Worm (Caenorhabditis elegans) whole organism, L4 larva: Measurements from ENCODE around the gene clec-41.
A peak's percentile ranks its signal among the peaks of the same experiment; 100 is the strongest.

Source experiments
- D1046.2 ChIP-seq: fragments of 200-800 bp; sonication (Bioruptor generic); IDR thresholded peaks from 2 replicates; pipeline ENCODE4 v1.3.6; 2022; ENCODE audit warnings: missing genetic modification characterization, missing compliant biosample characterization
- F44E2.7 ChIP-seq: fragments of 200-800 bp; sonication (Bioruptor generic); IDR thresholded peaks from 2 replicates; pipeline ENCODE4 v2.1.2; 2022; ENCODE audit warnings: missing genetic modification characterization, missing compliant biosample characterization
- R02D3.7 ChIP-seq: fragments of 150-350 bp; sonication (generic microtip); optimal IDR thresholded peaks from 3 replicates; lab custom pipeline; 2014; ENCODE audit warnings: missing biosample characterization, missing genetic modification characterization
- T20F7.1 ChIP-seq: fragments of 200-800 bp; sonication (Bioruptor generic); optimal IDR thresholded peaks from 2 replicates; lab custom pipeline; 2018; ENCODE audit warnings: mild to moderate bottlenecking, missing genetic modification characterization, missing compliant biosample characterization
- Y105C5A.15 ChIP-seq: fragments of 200-800 bp; sonication (Bioruptor generic); IDR thresholded peaks from 2 replicates; pipeline ENCODE4 v1.3.6; 2022; ENCODE audit warnings: missing genetic modification characterization, missing compliant biosample characterization
- Y5F2A.4 ChIP-seq: fragments of 200-800 bp; sonication (Bioruptor generic); optimal IDR thresholded peaks from 2 replicates; lab custom pipeline; 2018; ENCODE audit warnings: mild to moderate bottlenecking, missing genetic modification characterization, missing compliant biosample characterization
- aly-2 ChIP-seq: sonication (generic microtip); optimal IDR thresholded peaks from 2 replicates; lab custom pipeline; 2018; ENCODE audit warnings: missing biosample characterization, missing genetic modification characterization
- ceh-28 ChIP-seq: fragments of 150-350 bp; optimal IDR thresholded peaks from 2 replicates; lab custom pipeline; 2014; ENCODE audit warnings: missing biosample characterization, missing genetic modification reagents, missing genetic modification characterization
- ceh-62 ChIP-seq: sonication (generic microtip); optimal IDR thresholded peaks from 2 replicates; lab custom pipeline; 2017; ENCODE audit warnings: missing biosample characterization, missing genetic modification characterization
- ces-1 ChIP-seq: fragments of 150-350 bp; sonication (generic microtip); optimal IDR thresholded peaks from 4 replicates; lab custom pipeline; 2014; ENCODE audit warnings: missing biosample characterization, missing genetic modification reagents, missing genetic modification characterization
- cey-2 ChIP-seq: sonication (generic microtip); optimal IDR thresholded peaks from 3 replicates; lab custom pipeline; 2017; ENCODE audit warnings: missing genetic modification characterization, mild to moderate bottlenecking, missing compliant biosample characterization, antibody characterized with exemption, borderline replicate concordance; ENCODE audit not compliant: insufficient read depth
- ctbp-1 ChIP-seq: fragments of 200-800 bp; sonication (Bioruptor generic); IDR thresholded peaks from 2 replicates; pipeline ENCODE4 v1.3.6; 2022; ENCODE audit warnings: missing genetic modification reagents, missing genetic modification characterization, missing compliant biosample characterization
- daf-16 ChIP-seq, 3 experiments: sonication (generic microtip); optimal IDR thresholded peaks; 2 replicates each; lab custom pipeline; 2016 to 2017; ENCODE audit warnings: missing genetic modification characterization in 3 of 3, missing genetic modification reagents in 3 of 3, mild to moderate bottlenecking in 2 of 3, missing compliant biosample characterization in 2 of 3, missing biosample characterization in 1 of 3, moderate library complexity in 1 of 3
- daf-8 ChIP-seq: fragments of 200-800 bp; sonication (Bioruptor generic); IDR thresholded peaks from 2 replicates; pipeline ENCODE4 v1.3.6; 2022; ENCODE audit warnings: missing genetic modification characterization, missing compliant biosample characterization
- dmd-6 ChIP-seq: fragments of 200-800 bp; sonication (Bioruptor generic); IDR thresholded peaks from 2 replicates; pipeline ENCODE4 v1.3.6; 2022; ENCODE audit warnings: missing genetic modification reagents, missing genetic modification characterization, missing compliant biosample characterization
- egl-27 ChIP-seq: sonication (generic microtip); optimal IDR thresholded peaks from 3 replicates; lab custom pipeline; 2017; ENCODE audit warnings: missing biosample characterization, missing genetic modification reagents, missing genetic modification characterization
- egl-43 ChIP-seq: fragments of 200-800 bp; sonication (Bioruptor generic); IDR thresholded peaks from 2 replicates; pipeline ENCODE4 v1.3.6; 2022; ENCODE audit warnings: missing genetic modification reagents, missing genetic modification characterization, missing compliant biosample characterization
- fkh-10 ChIP-seq: fragments of 150-350 bp; optimal IDR thresholded peaks from 2 replicates; lab custom pipeline; 2014; ENCODE audit warnings: missing biosample characterization, missing genetic modification reagents, missing genetic modification characterization
- fos-1 ChIP-seq: fragments of 150-350 bp; optimal IDR thresholded peaks from 2 replicates; lab custom pipeline; 2014; ENCODE audit warnings: missing biosample characterization, missing genetic modification characterization
- hlh-30 ChIP-seq: sonication (generic microtip); optimal IDR thresholded peaks from 2 replicates; lab custom pipeline; 2017; ENCODE audit warnings: antibody characterized with exemption, mild to moderate bottlenecking, missing genetic modification characterization, missing compliant biosample characterization; ENCODE audit not compliant: insufficient read depth
- jun-1 ChIP-seq: fragments of 150-350 bp; optimal IDR thresholded peaks from 2 replicates; lab custom pipeline; 2014; ENCODE audit warnings: missing biosample characterization, missing genetic modification reagents, missing genetic modification characterization
- lin-29 ChIP-seq: fragments of 200-800 bp; sonication (Bioruptor generic); IDR thresholded peaks from 2 replicates; pipeline ENCODE4 v1.3.6; 2022; ENCODE audit warnings: missing genetic modification reagents, missing genetic modification characterization, missing compliant biosample characterization
- lir-3 ChIP-seq: sonication (generic microtip); optimal IDR thresholded peaks from 2 replicates; lab custom pipeline; 2016; ENCODE audit warnings: mild to moderate bottlenecking, missing genetic modification characterization, missing compliant biosample characterization
- madf-5 ChIP-seq, 2 experiments: fragments of 200-800 bp; sonication (Bioruptor generic); IDR thresholded peaks; 2 replicates each; pipeline ENCODE4 v1.3.6; 2022; ENCODE audit warnings: missing compliant biosample characterization in 2 of 2, missing genetic modification characterization in 2 of 2
- mdl-1 ChIP-seq, 2 experiments: fragments of 150-350 bp in 1 of 2; sonication (generic microtip) in 1 of 2; optimal IDR thresholded peaks; 2 replicates each; lab custom pipeline; 2014 to 2017; ENCODE audit warnings: missing biosample characterization in 2 of 2, missing genetic modification characterization in 2 of 2
- mxl-3 ChIP-seq: fragments of 200-800 bp; sonication (Bioruptor generic); optimal IDR thresholded peaks from 2 replicates; lab custom pipeline; 2018; ENCODE audit warnings: mild to moderate bottlenecking, missing genetic modification characterization, missing compliant biosample characterization
- nhr-10 ChIP-seq: fragments of 150-350 bp; optimal IDR thresholded peaks from 2 replicates; lab custom pipeline; 2014; ENCODE audit warnings: missing biosample characterization, missing genetic modification characterization
- nhr-102 ChIP-seq: sonication (generic microtip); optimal IDR thresholded peaks from 2 replicates; lab custom pipeline; 2016; ENCODE audit warnings: mild to moderate bottlenecking, missing genetic modification characterization, moderate library complexity, missing compliant biosample characterization
- nhr-11 ChIP-seq: fragments of 150-350 bp; optimal IDR thresholded peaks from 2 replicates; lab custom pipeline; 2014; ENCODE audit warnings: missing biosample characterization, missing genetic modification characterization
- nhr-111 ChIP-seq: fragments of 200-800 bp; sonication (Bioruptor generic); optimal IDR thresholded peaks from 2 replicates; lab custom pipeline; 2018; ENCODE audit warnings: mild to moderate bottlenecking, missing genetic modification characterization, missing compliant biosample characterization
- nhr-237 ChIP-seq: sonication (generic microtip); optimal IDR thresholded peaks from 2 replicates; lab custom pipeline; 2017; ENCODE audit warnings: missing biosample characterization, missing genetic modification characterization
- nhr-41 ChIP-seq: fragments of 200-800 bp; sonication (Bioruptor generic); IDR thresholded peaks from 2 replicates; pipeline ENCODE4 v1.3.6; 2022; ENCODE audit warnings: missing genetic modification reagents, missing genetic modification characterization, missing compliant biosample characterization
- nhr-6 ChIP-seq: fragments of 150-350 bp; optimal IDR thresholded peaks from 2 replicates; lab custom pipeline; 2014; ENCODE audit warnings: missing biosample characterization, missing genetic modification characterization
- nhr-76 ChIP-seq: fragments of 150-350 bp; optimal IDR thresholded peaks from 2 replicates; lab custom pipeline; 2014; ENCODE audit warnings: missing biosample characterization, missing genetic modification characterization
- pha-4 ChIP-seq, 2 experiments: fragments of 150-350 bp in 1 of 2; fragments of 200-800 bp in 1 of 2; sonication (Bioruptor generic) in 1 of 2; IDR thresholded peaks in 1 of 2; optimal IDR thresholded peaks in 1 of 2; 2 replicates each; pipeline versions ENCODE4 v1.3.6 to Lab custom; 2014 to 2022; ENCODE audit warnings: missing genetic modification characterization in 2 of 2, missing genetic modification reagents in 2 of 2, missing biosample characterization in 1 of 2, missing compliant biosample characterization in 1 of 2
- rbr-2 ChIP-seq: sonication (generic microtip); optimal IDR thresholded peaks from 2 replicates; lab custom pipeline; 2016; ENCODE audit warnings: missing genotype, missing genetic modification characterization, missing compliant biosample characterization
- saeg-2 ChIP-seq: fragments of 200-800 bp; sonication (Bioruptor generic); IDR thresholded peaks from 2 replicates; pipeline ENCODE4 v1.3.6; 2022; ENCODE audit warnings: missing genetic modification reagents, missing genetic modification characterization, missing compliant biosample characterization
- sdz-12 ChIP-seq: fragments of 200-800 bp; sonication (Bioruptor generic); optimal IDR thresholded peaks from 2 replicates; lab custom pipeline; 2018; ENCODE audit warnings: mild to moderate bottlenecking, missing genetic modification characterization, missing compliant biosample characterization
- set-16 ChIP-seq: fragments of 200-800 bp; sonication (Bioruptor generic); IDR thresholded peaks from 2 replicates; pipeline ENCODE4 v1.3.6; 2022; ENCODE audit warnings: missing genetic modification reagents, missing genetic modification characterization, missing compliant biosample characterization
- snpc-1.2 ChIP-seq: fragments of 200-800 bp; sonication (Bioruptor generic); IDR thresholded peaks from 2 replicates; pipeline ENCODE4 v1.3.6; 2022; ENCODE audit warnings: missing genetic modification reagents, missing genetic modification characterization, missing compliant biosample characterization
- snpc-4 ChIP-seq: fragments of 150-350 bp; optimal IDR thresholded peaks from 2 replicates; lab custom pipeline; 2014; ENCODE audit warnings: missing biosample characterization, missing genetic modification characterization
- tag-97 ChIP-seq: fragments of 200-800 bp; sonication (Bioruptor generic); IDR thresholded peaks from 2 replicates; pipeline ENCODE4 v1.3.6; 2022; ENCODE audit warnings: missing genetic modification characterization, missing compliant biosample characterization
- unc-130 ChIP-seq: sonication (generic microtip); optimal IDR thresholded peaks from 2 replicates; lab custom pipeline; 2016; ENCODE audit warnings: missing genetic modification reagents, missing genetic modification characterization, missing compliant biosample characterization
- unc-39 ChIP-seq: sonication (generic microtip); optimal IDR thresholded peaks from 2 replicates; lab custom pipeline; 2017; ENCODE audit warnings: missing biosample characterization, missing genetic modification characterization
- unc-62 ChIP-seq, 3 experiments: fragments of 150-350 bp in 1 of 3; sonication (generic microtip); optimal IDR thresholded peaks in 2 of 3; peaks in 1 of 3; 1 replicate in 1 of 3; 2 replicates in 2 of 3; lab custom pipeline; 2014 to 2017; ENCODE audit warnings: missing biosample characterization in 3 of 3, missing genetic modification characterization in 3 of 3, missing genetic modification reagents in 3 of 3, missing genotype in 1 of 3
- vab-7 ChIP-seq: fragments of 200-800 bp; sonication (Bioruptor generic); IDR thresholded peaks from 2 replicates; pipeline ENCODE4 v1.3.6; 2022; ENCODE audit warnings: missing genetic modification reagents, missing genetic modification characterization, missing compliant biosample characterization
- zfp-2 ChIP-seq: sonication (generic microtip); optimal IDR thresholded peaks from 2 replicates; lab custom pipeline; 2016; ENCODE audit warnings: mild to moderate bottlenecking, missing genetic modification characterization, missing compliant biosample characterization
- zip-11 ChIP-seq: fragments of 200-800 bp; sonication (Bioruptor generic); IDR thresholded peaks from 2 replicates; pipeline ENCODE4 v1.3.6; 2022; ENCODE audit warnings: missing genetic modification characterization, missing compliant biosample characterization
- zip-2 ChIP-seq: fragments of 150-350 bp; optimal IDR thresholded peaks from 2 replicates; lab custom pipeline; 2014; ENCODE audit warnings: missing biosample characterization, missing genetic modification characterization
- ztf-11 ChIP-seq: fragments of 150-350 bp; optimal IDR thresholded peaks from 2 replicates; lab custom pipeline; 2014; ENCODE audit warnings: missing biosample characterization, missing genetic modification characterization

The clec-41 gene

DNA sequence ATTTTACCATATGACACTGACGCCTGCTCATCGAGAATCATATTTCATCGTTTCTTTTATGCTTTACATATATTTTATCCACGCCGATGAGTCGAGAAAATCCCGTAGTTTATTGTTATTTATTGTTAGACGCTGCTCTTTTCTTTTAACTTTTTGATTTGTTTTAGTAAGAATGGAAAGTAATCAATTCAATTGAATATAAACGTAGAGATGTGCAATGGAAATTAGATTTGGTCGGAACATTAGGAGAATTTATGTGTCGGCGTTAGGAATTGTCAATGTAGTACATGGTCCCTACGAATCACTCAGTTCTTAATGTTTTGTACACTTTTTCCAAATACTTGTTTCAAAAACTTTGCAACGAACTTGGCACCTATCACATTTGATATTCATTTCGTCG, 27.3 kb upstream of the clec-41 start:
- TF ChIP-seq ces-1, result peak; percentile 20
- no peak for TF ChIP-seq nhr-6 (tag; lab: Kevin White, UChicago)
- no peak for TF ChIP-seq mdl-1 (tag; optimal IDR thresholded peaks at IDR 0.05; lab: Kevin White, UChicago)
- no peak for TF ChIP-seq dmd-6
- TF ChIP-seq ctbp-1, result peak; percentile 28; the same call in 1 of the 2 replicates
- TF ChIP-seq jun-1 (tag; lab: Kevin White, UChicago), result no peak
- peak; percentile 38 for TF ChIP-seq fkh-10 (GFP tag; lab: Kevin White, UChicago)

DNA sequence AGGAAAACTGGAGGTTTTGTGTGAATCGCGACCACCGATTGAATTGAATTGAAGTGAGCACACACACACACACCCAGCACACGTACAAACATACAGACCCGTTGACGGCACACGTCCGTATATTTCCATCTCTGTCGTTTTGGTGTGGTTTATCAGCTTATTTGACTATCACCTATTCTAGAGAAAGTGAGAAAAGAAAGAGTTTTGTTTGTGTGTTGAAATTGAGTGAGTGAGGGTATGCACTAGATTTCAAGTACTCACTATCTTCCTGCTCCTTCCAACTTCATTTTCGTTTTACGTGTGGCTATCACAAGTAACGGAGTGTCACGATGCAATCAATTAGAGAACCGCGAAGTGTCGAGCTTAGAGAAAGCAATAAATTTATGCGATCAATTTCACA, 25.9 kb upstream of the clec-41 start:
- TF ChIP-seq zfp-2 (tag; lab: Kevin White, UChicago) (no peak), egl-27 (tag; lab: Kevin White, UChicago) (no peak), vab-7 (GFP tag; lab: Robert Waterston, UW) (no peak), rbr-2 (tag; lab: Kevin White, UChicago) (no peak), Y105C5A.15 (no peak), nhr-41 (no peak), zip-11 (GFP tag; lab: Robert Waterston, UW) (no peak), daf-8 (GFP tag; lab: Robert Waterston, UW) (no peak), nhr-6 (tag; lab: Kevin White, UChicago) (peak; percentile 63), Y5F2A.4 (GFP tag; lab: Kevin White, UChicago) (no peak), nhr-111 (GFP tag; lab: Kevin White, UChicago) (no peak), R02D3.7 (tag; lab: Kevin White, UChicago) (no peak), ceh-28 (no peak), ceh-62 (no peak), F44E2.7 (GFP tag; lab: Robert Waterston, UW) (no peak), snpc-4 (tag; lab: Kevin White, UChicago) (no peak), cey-2 (tag; lab: Kevin White, UChicago) (no peak), set-16 (GFP tag; lab: Robert Waterston, UW) (no peak), ztf-11 (tag; lab: Kevin White, UChicago) (no peak), aly-2 (tag; lab: Kevin White, UChicago) (no peak), unc-62 (GFP tag; optimal IDR thresholded peaks at IDR 0.05 in 1 of 2; lab: Kevin White, UChicago) (no peak), unc-62 (tag; optimal IDR thresholded peaks at IDR 0.05; lab: Kevin White, UChicago) (no peak), nhr-237 (tag; lab: Kevin White, UChicago) (no peak), pha-4 (GFP tag; IDR thresholded peaks at IDR 0.05; lab: Robert Waterston, UW) (no peak), pha-4 (tag; optimal IDR thresholded peaks at IDR 0.05; lab: Kevin White, UChicago) (no peak), snpc-1.2 (GFP tag; lab: Robert Waterston, UW) (no peak), tag-97 (no peak), fos-1 (tag; lab: Kevin White, UChicago) (no peak), lin-29 (GFP tag; lab: Robert Waterston, UW) (no peak), nhr-11 (tag; lab: Kevin White, UChicago) (no peak), zip-2 (no peak), unc-130 (GFP tag; lab: Kevin White, UChicago) (no peak), nhr-102 (no peak), daf-16 (GFP tag; optimal IDR thresholded peaks at IDR 0.05; lab: Kevin White, UChicago) (no peak), daf-16 (tag; optimal IDR thresholded peaks at IDR 0.05; lab: Kevin White, UChicago) (peak; percentile 83), mxl-3 (peak; percentile 7), egl-43 (GFP tag; lab: Robert Waterston, UW) (no peak), sdz-12 (no peak), madf-5 (GFP tag; IDR thresholded peaks at IDR 0.05; lab: Robert Waterston, UW) (no peak), nhr-10 (tag; lab: Kevin White, UChicago) (no peak), hlh-30 (tag; lab: Kevin White, UChicago) (peak; percentile 27), D1046.2 (no peak), saeg-2 (GFP tag; lab: Robert Waterston, UW) (no peak), lir-3 (tag; lab: Kevin White, UChicago) (no peak), dmd-6 (peak; percentile 87), nhr-76 (tag; lab: Kevin White, UChicago) (no peak), T20F7.1 (GFP tag; lab: Kevin White, UChicago) (peak; percentile 53), unc-39 (no peak)
